Worm (Caenorhabditis elegans) whole organism, midembryonic: ENCODE measurements around the gene C25H3.17.

Experiments used
- T22C8.4 ChIP-seq: fragments of 200-800 bp; sonication (Bioruptor generic); IDR thresholded peaks from 2 replicates; pipeline ENCODE4 v1.3.6; 2022; ENCODE audit warnings: missing genetic modification characterization, missing compliant biosample characterization
- cog-1 ChIP-seq: sonication (generic microtip); optimal IDR thresholded peaks from 2 replicates; lab custom pipeline; 2016; ENCODE audit warnings: missing genetic modification characterization, missing compliant biosample characterization
- flt-1 ChIP-seq: fragments of 200-800 bp; sonication (Bioruptor generic); IDR thresholded peaks from 2 replicates; pipeline ENCODE4 v1.3.6; 2022; ENCODE audit warnings: missing genetic modification characterization, missing compliant biosample characterization
- klf-2 ChIP-seq: fragments of 200-800 bp; sonication (Bioruptor generic); conservative IDR thresholded peaks from 2 replicates; pipeline ENCODE4 v1.3.6; 2022; ENCODE audit warnings: missing genetic modification reagents, missing genetic modification characterization, missing compliant biosample characterization
- med-1 ChIP-seq: sonication (generic microtip); optimal IDR thresholded peaks from 2 replicates; lab custom pipeline; 2017; ENCODE audit warnings: missing genetic modification characterization, mild to moderate bottlenecking, missing compliant biosample characterization, antibody characterized with exemption, missing genetic modification reagents; ENCODE audit not compliant: insufficient read depth
- ref-1 ChIP-seq: fragments of 200-800 bp; sonication (Bioruptor generic); conservative IDR thresholded peaks from 2 replicates; pipeline ENCODE4 v1.3.6; 2022; ENCODE audit warnings: missing genetic modification reagents, missing genetic modification characterization, missing compliant biosample characterization
- tab-1 ChIP-seq: fragments of 200-800 bp; sonication (Bioruptor generic); IDR thresholded peaks from 2 replicates; pipeline ENCODE4 v1.3.6; 2022; ENCODE audit warnings: missing genetic modification characterization, missing compliant biosample characterization
- ztf-23 ChIP-seq: fragments of 200-800 bp; sonication (Bioruptor generic); IDR thresholded peaks from 2 replicates; pipeline ENCODE4 v1.3.6; 2022; ENCODE audit warnings: missing genetic modification reagents, missing genetic modification characterization, missing compliant biosample characterization
- ztf-29 ChIP-seq: fragments of 200-800 bp; sonication (Bioruptor generic); IDR thresholded peaks from 2 replicates; pipeline ENCODE4 v1.3.6; 2022; ENCODE audit warnings: missing genetic modification reagents, missing genetic modification characterization, missing compliant biosample characterization

C25H3.17 gene

ce11 chrII:5668830-5669229 lies 650 bp downstream of the C25H3.17 start, which contains the start of gene C25H3.7:
Gene C25H3.7, minus strand, starts transcription at chrII:5668930.
- TF ChIP-seq klf-2 (GFP tag; lab: Robert Waterston, UW) (no peak), T22C8.4 (GFP tag; lab: Robert Waterston, UW) (no peak), flt-1 (GFP tag; lab: Robert Waterston, UW) (no peak), cog-1 (tag; lab: Kevin White, UChicago) (no peak), med-1 (GFP tag; lab: Kevin White, UChicago) (no peak), ref-1 (no peak), ztf-23 (GFP tag; lab: Robert Waterston, UW) (no peak), ztf-29 (GFP tag; lab: Robert Waterston, UW) (no peak), tab-1 (no peak)

ce11 chrII:5667540-5667939 lies 1.9 kb downstream of the C25H3.17 start:
- TF ChIP-seq ztf-29 (GFP tag; lab: Robert Waterston, UW) = no peak
- peak; percentile 74; the same call in 1 of the 2 replicates for TF ChIP-seq flt-1 (GFP tag; lab: Robert Waterston, UW)
- TF ChIP-seq med-1 (GFP tag; lab: Kevin White, UChicago) = no peak
- no peak for TF ChIP-seq tab-1
- no peak for TF ChIP-seq T22C8.4 (GFP tag; lab: Robert Waterston, UW)
- TF ChIP-seq klf-2 (GFP tag; lab: Robert Waterston, UW) = no peak

ce11 chrII:5665991-5666390 lies 3.5 kb downstream of the C25H3.17 start, which contains the start of gene C25H3.16:
Gene C25H3.16, plus strand, starts transcription at chrII:5666291.
- TF ChIP-seq cog-1 (tag; lab: Kevin White, UChicago) = no peak
- TF ChIP-seq T22C8.4 (GFP tag; lab: Robert Waterston, UW) = no peak
- TF ChIP-seq klf-2 (GFP tag; lab: Robert Waterston, UW) = no peak
- TF ChIP-seq med-1 (GFP tag; lab: Kevin White, UChicago) = no peak
- TF ChIP-seq tab-1 = no peak
- no peak for TF ChIP-seq ztf-23 (GFP tag; lab: Robert Waterston, UW)
- TF ChIP-seq flt-1 (GFP tag; lab: Robert Waterston, UW) = no peak
- TF ChIP-seq ref-1 = no peak
- TF ChIP-seq ztf-29 (GFP tag; lab: Robert Waterston, UW) = no peak

- no peak for TF ChIP-seq med-1 (GFP tag; lab: Kevin White, UChicago)
- TF ChIP-seq flt-1 (GFP tag; lab: Robert Waterston, UW) = no peak
- TF ChIP-seq ztf-23 (GFP tag; lab: Robert Waterston, UW) = no peak
- TF ChIP-seq tab-1 = no peak
- no peak for TF ChIP-seq T22C8.4 (GFP tag; lab: Robert Waterston, UW)
- TF ChIP-seq cog-1 (tag; lab: Kevin White, UChicago) = no peak
- TF ChIP-seq ref-1 = no peak
- TF ChIP-seq klf-2 (GFP tag; lab: Robert Waterston, UW) = no peak
- TF ChIP-seq ztf-29 (GFP tag; lab: Robert Waterston, UW) = no peak
Measured at ce11 chrII:5665029-5665428, 4.5 kb downstream of the C25H3.17 start, which contains the start of gene C25H3.15. Gene C25H3.15, plus strand, starts transcription at chrII:5665329.

ce11 chrII:5663180-5663791 lies 6.2 kb downstream of the C25H3.17 start:
- TF ChIP-seq ztf-23 (GFP tag; lab: Robert Waterston, UW) = no peak
- no peak for TF ChIP-seq ztf-29 (GFP tag; lab: Robert Waterston, UW)
- no peak for TF ChIP-seq flt-1 (GFP tag; lab: Robert Waterston, UW)
- no peak for TF ChIP-seq cog-1 (tag; lab: Kevin White, UChicago)
- TF ChIP-seq klf-2 (GFP tag; lab: Robert Waterston, UW) = no peak
- no peak for TF ChIP-seq ref-1
- TF ChIP-seq tab-1 = no peak
- TF ChIP-seq T22C8.4 (GFP tag; lab: Robert Waterston, UW) = no peak
- TF ChIP-seq med-1 (GFP tag; lab: Kevin White, UChicago) = no peak

- TF ChIP-seq ref-1 = peak; percentile 66
- TF ChIP-seq flt-1 (GFP tag; lab: Robert Waterston, UW) = peak; percentile 95
- peak; percentile 95 for TF ChIP-seq ztf-29 (GFP tag; lab: Robert Waterston, UW)
- TF ChIP-seq T22C8.4 (GFP tag; lab: Robert Waterston, UW) = peak; percentile 86
- TF ChIP-seq med-1 (GFP tag; lab: Kevin White, UChicago) = no peak
- peak; percentile 91 for TF ChIP-seq ztf-23 (GFP tag; lab: Robert Waterston, UW)
- TF ChIP-seq cog-1 (tag; lab: Kevin White, UChicago) = peak; percentile 75
- TF ChIP-seq klf-2 (GFP tag; lab: Robert Waterston, UW) = peak; percentile 73
- TF ChIP-seq tab-1 = peak; percentile 85
Measured at ce11 chrII:5661735-5662177, 7.7 kb downstream of the C25H3.17 start.

ce11 chrII:5660736-5661734 lies 8.4 kb downstream of the C25H3.17 start, which contains the start of the genes ift-43 and mdt-26:
Gene ift-43, minus strand, starts transcription at chrII:5660786.
Gene mdt-26, plus strand, starts transcription at chrII:5661181.
- TF ChIP-seq klf-2 (GFP tag; lab: Robert Waterston, UW) (peak; percentile 48; the same call in 1 of the 2 replicates), cog-1 (tag; lab: Kevin White, UChicago) (peak; percentile 18), tab-1 (peak; percentile 76), ztf-23 (GFP tag; lab: Robert Waterston, UW) (peak; percentile 80), ref-1 (0 out of 2 replicates have a peak, but pooled peaks have one; percentile 7), ztf-29 (GFP tag; lab: Robert Waterston, UW) (peak; percentile 61; the same call in 1 of the 2 replicates), med-1 (GFP tag; lab: Kevin White, UChicago) (peak; percentile 56), T22C8.4 (GFP tag; lab: Robert Waterston, UW) (peak; percentile 78), flt-1 (GFP tag; lab: Robert Waterston, UW) (peak; percentile 86)

ce11 chrII:5660155-5660554 lies 9.3 kb downstream of the C25H3.17 start:
- no peak for TF ChIP-seq T22C8.4 (GFP tag; lab: Robert Waterston, UW)
- no peak for TF ChIP-seq cog-1 (tag; lab: Kevin White, UChicago)
- TF ChIP-seq med-1 (GFP tag; lab: Kevin White, UChicago) = no peak
- no peak for TF ChIP-seq ref-1
- no peak for TF ChIP-seq ztf-23 (GFP tag; lab: Robert Waterston, UW)
- TF ChIP-seq tab-1 = no peak
- no peak for TF ChIP-seq klf-2 (GFP tag; lab: Robert Waterston, UW)
- no peak for TF ChIP-seq ztf-29 (GFP tag; lab: Robert Waterston, UW)
- TF ChIP-seq flt-1 (GFP tag; lab: Robert Waterston, UW) = no peak
